Worm (Caenorhabditis elegans) whole organism, L4 larva: ENCODE measurements around the gene F08F8.10.

Experiments used
- daf-16 ChIP-seq, 3 experiments: sonication (generic microtip); optimal IDR thresholded peaks; 2 replicates each; lab custom pipeline; 2016 to 2017; ENCODE audit warnings: missing genetic modification characterization in 3 of 3, missing genetic modification reagents in 3 of 3, mild to moderate bottlenecking in 2 of 3, missing compliant biosample characterization in 2 of 3, missing biosample characterization in 1 of 3, moderate library complexity in 1 of 3
- lin-29 ChIP-seq: fragments of 200-800 bp; sonication (Bioruptor generic); IDR thresholded peaks from 2 replicates; pipeline ENCODE4 v1.3.6; 2022; ENCODE audit warnings: missing genetic modification reagents, missing genetic modification characterization, missing compliant biosample characterization
- lin-38 ChIP-seq: fragments of 200-800 bp; sonication (Bioruptor generic); IDR thresholded peaks from 2 replicates; pipeline ENCODE4 v1.3.6; 2022; ENCODE audit warnings: missing genetic modification reagents, missing genetic modification characterization, missing compliant biosample characterization
- mep-1 ChIP-seq: fragments of 150-350 bp; sonication (generic microtip); optimal IDR thresholded peaks from 3 replicates; lab custom pipeline; 2014; ENCODE audit warnings: missing biosample characterization, missing genetic modification characterization
- nhr-76 ChIP-seq: fragments of 150-350 bp; optimal IDR thresholded peaks from 2 replicates; lab custom pipeline; 2014; ENCODE audit warnings: missing biosample characterization, missing genetic modification characterization
- unc-62 ChIP-seq, 3 experiments: fragments of 150-350 bp in 1 of 3; sonication (generic microtip); optimal IDR thresholded peaks in 2 of 3; peaks in 1 of 3; 1 replicate in 1 of 3; 2 replicates in 2 of 3; lab custom pipeline; 2014 to 2017; ENCODE audit warnings: missing biosample characterization in 3 of 3, missing genetic modification characterization in 3 of 3, missing genetic modification reagents in 3 of 3, missing genotype in 1 of 3
- vab-7 ChIP-seq: fragments of 200-800 bp; sonication (Bioruptor generic); IDR thresholded peaks from 2 replicates; pipeline ENCODE4 v1.3.6; 2022; ENCODE audit warnings: missing genetic modification reagents, missing genetic modification characterization, missing compliant biosample characterization

DNA sequence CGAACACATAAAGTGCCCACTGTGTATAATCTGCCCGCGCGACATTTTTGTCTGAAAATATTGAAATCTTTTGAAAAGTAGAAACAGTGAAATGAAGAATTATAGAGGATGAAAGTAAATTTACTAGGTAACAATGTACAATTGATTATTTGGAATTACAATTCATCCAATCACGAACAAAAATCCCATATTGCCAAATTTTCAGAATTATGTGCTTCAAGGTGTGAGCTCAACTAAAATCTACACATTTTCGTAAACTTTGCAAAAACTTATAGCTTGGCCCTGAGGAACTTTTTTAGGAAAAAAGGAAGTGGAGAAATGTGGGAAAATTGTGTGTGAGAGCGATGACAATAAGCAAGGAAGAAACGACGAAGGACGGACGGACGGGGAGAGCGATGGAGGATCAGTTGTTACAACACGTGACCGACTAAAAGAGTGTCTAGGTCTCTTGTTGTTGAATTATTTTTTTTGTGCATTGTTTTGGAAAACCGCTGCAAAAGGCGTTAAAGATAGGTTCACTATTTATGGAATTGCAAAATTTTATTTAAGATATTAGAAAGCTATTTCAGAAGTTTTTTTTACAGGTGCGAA, 17.6 kb upstream of the F08F8.10 start, which contains the start of gene mml-1:
- no peak for TF ChIP-seq vab-7 (GFP tag; lab: Robert Waterston, UW)
- no peak for TF ChIP-seq nhr-76
- TF ChIP-seq mep-1 (tag; lab: Kevin White, UChicago), result peak; percentile 9
- no peak for TF ChIP-seq lin-29 (GFP tag; lab: Robert Waterston, UW)
- no peak for TF ChIP-seq daf-16 (GFP tag; optimal IDR thresholded peaks at IDR 0.05; lab: Kevin White, UChicago)
- peak; percentile 3 for TF ChIP-seq daf-16 (tag; optimal IDR thresholded peaks at IDR 0.05; lab: Kevin White, UChicago)
- TF ChIP-seq unc-62 (GFP tag; optimal IDR thresholded peaks at IDR 0.05 in 1 of 2; lab: Kevin White, UChicago), result peak in 1 of 2 experiments; percentile 24
- TF ChIP-seq unc-62 (tag; optimal IDR thresholded peaks at IDR 0.05; lab: Kevin White, UChicago), result no peak
- TF ChIP-seq lin-38, result 0 out of 2 replicates have a peak, but pooled peaks have one; percentile 11
